Fruit fly (Drosophila melanogaster): ENCODE measurements around the gene CG1677.
A peak's percentile ranks its signal among the peaks of the same experiment; 100 is the strongest.

CG1677 gene

dm6 chrX:7293133-7293873, 112.3 kb downstream of the CG1677 start (continued):
- TF ChIP-seq Sry-δ (GFP tag; optimal IDR thresholded peaks at IDR 0.05), result peak; percentile 40
- no peak for TF ChIP-seq mirr (GFP tag; optimal IDR thresholded peaks at IDR 0.05)
- TF ChIP-seq CG10321 (GFP tag; IDR thresholded peaks at IDR 0.05), result no peak
- peak; percentile 75 for TF ChIP-seq ewg (GFP tag; optimal IDR thresholded peaks at IDR 0.05)
- TF ChIP-seq tio (GFP tag; optimal IDR thresholded peaks at IDR 0.05), result peak; percentile 67
- no peak for TF ChIP-seq prd (optimal IDR thresholded peaks at IDR 0.05)
- peak; percentile 93 for TF ChIP-seq prd (GFP tag; IDR thresholded peaks at IDR 0.05)
- TF ChIP-seq mam (GFP tag; optimal IDR thresholded peaks at IDR 0.05), result peak; percentile 57
- TF ChIP-seq Poxn (GFP tag; IDR thresholded peaks at IDR 0.05), result no peak
- TF ChIP-seq CG2875 (GFP tag; optimal IDR thresholded peaks at IDR 0.05), result peak; percentile 75
- TF ChIP-seq CG10565 (GFP tag; optimal IDR thresholded peaks at IDR 0.05), result peak; percentile 73
- TF ChIP-seq Dp (GFP tag; optimal IDR thresholded peaks at IDR 0.05), result no peak
- peak; percentile 30 for TF ChIP-seq Fer2 (tag; optimal IDR thresholded peaks at IDR 0.05)
- peak; percentile 45 for TF ChIP-seq HmgZ (tag; optimal IDR thresholded peaks at IDR 0.05)
- TF ChIP-seq Drgx (GFP tag; IDR thresholded peaks at IDR 0.05), result peak; percentile 87
- TF ChIP-seq jumu (GFP tag; optimal IDR thresholded peaks at IDR 0.05), result peak; percentile 78
- peak; percentile 31 for TF ChIP-seq yki (optimal IDR thresholded peaks at IDR 0.05)
- peak; percentile 36 for TF ChIP-seq run (tag; optimal IDR thresholded peaks at IDR 0.05)
- peak; percentile 84 for TF ChIP-seq stc (GFP tag; IDR thresholded peaks at IDR 0.05)
- peak; percentile 39 for TF ChIP-seq Oaz (GFP tag; IDR thresholded peaks at IDR 0.05)
- TF ChIP-seq tin (GFP tag; optimal IDR thresholded peaks at IDR 0.05), result peak; percentile 72
- peak; percentile 90 for TF ChIP-seq Gug (GFP tag; IDR thresholded peaks at IDR 0.05)
- TF ChIP-seq btn (GFP tag; optimal IDR thresholded peaks at IDR 0.05), result peak; percentile 66
- TF ChIP-seq schlank (tag; optimal IDR thresholded peaks at IDR 0.05), result no peak
- peak; percentile 88 for TF ChIP-seq pnt (GFP tag; optimal IDR thresholded peaks at IDR 0.05)
- TF ChIP-seq HHEX (GFP tag; optimal IDR thresholded peaks at IDR 0.05), result peak; percentile 64
- TF ChIP-seq fd96Cb (tag; optimal IDR thresholded peaks at IDR 0.05), result peak; percentile 90
- TF ChIP-seq CG12942 (GFP tag; optimal IDR thresholded peaks at IDR 0.05), result peak; percentile 73
- TF ChIP-seq lola (GFP tag; optimal IDR thresholded peaks at IDR 0.05), result peak in 1 of 3 experiments; percentile 83
- peak; percentile 73 for TF ChIP-seq Camta (GFP tag; optimal IDR thresholded peaks at IDR 0.05)
- TF ChIP-seq CG12299 (tag; optimal IDR thresholded peaks at IDR 0.05), result peak; percentile 43
- peak; percentile 74 for TF ChIP-seq bab2 (GFP tag; optimal IDR thresholded peaks at IDR 0.05)
- peak; percentile 73 for TF ChIP-seq ac (GFP tag; optimal IDR thresholded peaks at IDR 0.05)
- TF ChIP-seq Med (GFP tag), result peak; percentile 95
- peak; percentile 83 for TF ChIP-seq shn (GFP tag; optimal IDR thresholded peaks at IDR 0.05)
- TF ChIP-seq Deaf1 (tag; optimal IDR thresholded peaks at IDR 0.05), result peak; percentile 26
- TF ChIP-seq gfzf (GFP tag; optimal IDR thresholded peaks at IDR 0.05), result no peak
- TF ChIP-seq Fer3 (tag; optimal IDR thresholded peaks at IDR 0.05), result peak; percentile 66
- TF ChIP-seq CG15601 (tag; optimal IDR thresholded peaks at IDR 0.05), result peak; percentile 82
- TF ChIP-seq CG12744 (GFP tag; optimal IDR thresholded peaks at IDR 0.05), result peak; percentile 63
- peak; percentile 96 for TF ChIP-seq Xrp1 (GFP tag; IDR thresholded peaks at IDR 0.05)
- peak; percentile 29 for TF ChIP-seq CG15073 (GFP tag; optimal IDR thresholded peaks at IDR 0.05)
- TF ChIP-seq lmd (GFP tag; IDR thresholded peaks at IDR 0.05), result peak; percentile 89
- TF ChIP-seq CG6689 (GFP tag; IDR thresholded peaks at IDR 0.05), result peak; percentile 80
- TF ChIP-seq CG2199 (GFP tag; IDR thresholded peaks at IDR 0.05), result peak; percentile 61; the same call in 2 of the 3 replicates
- peak; percentile 40 for TF ChIP-seq eyg (GFP tag; optimal IDR thresholded peaks at IDR 0.05)
- peak; percentile 62 for TF ChIP-seq CG3065 (GFP tag; optimal IDR thresholded peaks at IDR 0.05)
- TF ChIP-seq CG6765 (GFP tag; optimal IDR thresholded peaks at IDR 0.05), result no peak
- no peak for TF ChIP-seq br (optimal IDR thresholded peaks at IDR 0.05)
- peak; percentile 56 for TF ChIP-seq CHES-1-like (GFP tag; optimal IDR thresholded peaks at IDR 0.05)
- TF ChIP-seq gce (GFP tag; IDR thresholded peaks at IDR 0.05), result peak; percentile 84

All from whole organism, embryonic.